Fruit fly (Drosophila melanogaster) whole organism, adult: ENCODE results near the gene BTBD9.

Experiments used
- CG11617 ChIP-seq: fragments of 200-800 bp; sonication (Bioruptor generic); optimal IDR thresholded peaks from 2 replicates; lab custom pipeline; 2017; ENCODE audit warnings: mild to moderate bottlenecking, missing biosample characterization, missing genetic modification reagents, missing genetic modification characterization
- CG12768 ChIP-seq: fragments of 200-800 bp; sonication (Bioruptor generic); optimal IDR thresholded peaks from 2 replicates; lab custom pipeline; 2017; ENCODE audit warnings: missing biosample characterization, missing genetic modification characterization, mild to moderate bottlenecking, moderate library complexity, missing genetic modification reagents
- CG14711 ChIP-seq: fragments of 200-800 bp; sonication (Bioruptor generic); optimal IDR thresholded peaks from 2 replicates; lab custom pipeline; 2018; ENCODE audit warnings: missing biosample characterization, mild to moderate bottlenecking, missing genetic modification characterization, moderate library complexity
- CG1620 ChIP-seq: fragments of 200-800 bp; sonication (Bioruptor generic); optimal IDR thresholded peaks from 2 replicates; lab custom pipeline; 2016; ENCODE audit warnings: missing biosample characterization, missing genetic modification characterization
- CG33017 ChIP-seq: fragments of 200-800 bp; sonication (Bioruptor generic); optimal IDR thresholded peaks from 2 replicates; lab custom pipeline; 2018; ENCODE audit warnings: missing biosample characterization, mild to moderate bottlenecking, missing genetic modification characterization, moderate library complexity
- CG5204 ChIP-seq: fragments of 200-800 bp; sonication (Bioruptor generic); optimal IDR thresholded peaks from 2 replicates; lab custom pipeline; 2016; ENCODE audit warnings: missing biosample characterization, missing genetic modification characterization
- CG7045 ChIP-seq: fragments of 200-800 bp; sonication (Bioruptor generic); optimal IDR thresholded peaks from 2 replicates; lab custom pipeline; 2017; ENCODE audit warnings: missing biosample characterization, mild to moderate bottlenecking, missing genetic modification characterization
- CG7101 ChIP-seq: fragments of 200-800 bp; sonication (Bioruptor generic); optimal IDR thresholded peaks from 2 replicates; lab custom pipeline; 2018; ENCODE audit warnings: missing biosample characterization, mild to moderate bottlenecking, missing genetic modification characterization, moderate library complexity
- Clk ChIP-seq: fragments of 200-800 bp; sonication (Bioruptor generic); optimal IDR thresholded peaks from 2 replicates; lab custom pipeline; 2017; ENCODE audit warnings: missing biosample characterization, missing genetic modification characterization
- Crg-1 ChIP-seq: fragments of 200-800 bp; sonication (Bioruptor generic); optimal IDR thresholded peaks from 2 replicates; lab custom pipeline; 2016; ENCODE audit warnings: missing biosample characterization, missing genetic modification characterization
- Hr96 ChIP-seq: fragments of 200-800 bp; sonication (Bioruptor generic); optimal IDR thresholded peaks from 2 replicates; lab custom pipeline; 2016; ENCODE audit warnings: missing biosample characterization, missing genetic modification characterization
- Mnt ChIP-seq: fragments of 200-800 bp; sonication (Bioruptor generic); optimal IDR thresholded peaks from 2 replicates; lab custom pipeline; 2016; ENCODE audit warnings: missing biosample characterization, mild to moderate bottlenecking, missing genetic modification characterization
- bab1 ChIP-seq: fragments of 200-800 bp; sonication (Bioruptor generic); optimal IDR thresholded peaks from 3 replicates; lab custom pipeline; 2019; ENCODE audit warnings: missing biosample characterization, mild to moderate bottlenecking, missing genetic modification characterization, moderate library complexity
- cic ChIP-seq: fragments of 200-800 bp; sonication (Bioruptor generic); optimal IDR thresholded peaks from 2 replicates; lab custom pipeline; 2017; ENCODE audit warnings: missing biosample characterization, mild to moderate bottlenecking, missing genetic modification characterization, moderate library complexity
- cnc ChIP-seq, 2 experiments: fragments of >200 bp; optimal IDR thresholded peaks; 2 replicates each; lab custom pipeline; 2017
- kay ChIP-seq: fragments of 200-800 bp; sonication (Bioruptor generic); peaks from one replicate; lab custom pipeline; 2016; ENCODE audit warnings: missing biosample characterization, missing genetic modification characterization, borderline replicate concordance
- ovo ChIP-seq: fragments of 200-800 bp; sonication (Bioruptor generic); optimal IDR thresholded peaks from 2 replicates; lab custom pipeline; 2016; ENCODE audit warnings: missing biosample characterization, missing genetic modification characterization
- pad ChIP-seq: fragments of 200-800 bp; sonication (Bioruptor generic); optimal IDR thresholded peaks from 3 replicates; lab custom pipeline; 2017; ENCODE audit warnings: missing biosample characterization, missing genetic modification characterization, mild to moderate bottlenecking, moderate library complexity, missing genetic modification reagents
- tj ChIP-seq: fragments of 200-800 bp; sonication (Bioruptor generic); optimal IDR thresholded peaks from 3 replicates; lab custom pipeline; 2017; ENCODE audit warnings: missing biosample characterization, mild to moderate bottlenecking, missing genetic modification characterization, moderate library complexity
- toe ChIP-seq: fragments of 200-800 bp; sonication (Bioruptor generic); optimal IDR thresholded peaks from 2 replicates; lab custom pipeline; 2016; ENCODE audit warnings: missing biosample characterization, missing genetic modification characterization

BTBD9 gene

DNA sequence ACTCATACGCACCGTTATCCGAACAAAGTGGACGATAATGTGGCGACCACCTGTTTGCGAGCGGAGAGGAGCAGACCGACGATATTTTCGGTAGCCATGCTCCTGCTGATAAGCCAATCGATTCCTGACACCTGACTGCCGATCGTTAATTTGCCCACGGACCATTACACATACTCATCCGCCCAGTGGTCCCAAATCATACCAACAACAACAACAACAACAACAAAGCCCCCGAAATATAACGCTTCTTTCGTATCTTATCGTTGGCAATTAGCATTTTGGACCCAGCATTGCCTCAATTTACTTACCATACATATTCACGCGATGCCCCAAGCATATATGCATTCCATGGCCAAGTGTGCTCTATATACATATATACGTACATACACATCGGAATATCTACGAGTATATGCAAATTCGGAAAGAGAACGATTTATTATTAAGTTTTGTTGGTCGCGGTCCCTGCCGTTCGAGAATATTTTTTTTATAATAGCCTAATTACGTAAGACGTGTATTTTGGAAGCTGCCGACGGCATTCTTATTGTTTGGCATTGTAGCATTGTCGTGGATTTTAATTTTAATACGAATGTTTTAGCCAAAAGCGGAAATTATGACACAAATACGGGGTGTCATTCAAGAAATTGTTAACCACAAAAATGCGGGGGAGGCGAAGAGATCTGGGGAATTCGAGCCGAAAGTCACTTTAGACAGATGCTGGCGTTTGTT is 6.8 kb downstream of the BTBD9 start:
- TF ChIP-seq CG14711 (no peak), Crg-1 (GFP tag; lab: Kevin White, UChicago) (no peak), Mnt (GFP tag; lab: Kevin White, UChicago) (no peak), cnc (optimal IDR thresholded peaks at IDR 0.05; lab: Kevin White, UChicago) (no peak), kay (GFP tag; lab: Kevin White, UChicago) (no peak), CG33017 (tag; lab: Kevin White, UChicago) (no peak), CG5204 (GFP tag; lab: Kevin White, UChicago) (no peak), Hr96 (GFP tag; lab: Kevin White, UChicago) (no peak), CG12768 (no peak), CG7101 (tag; lab: Kevin White, UChicago) (no peak), CG1620 (no peak), bab1 (GFP tag; lab: Kevin White, UChicago) (no peak), toe (GFP tag; lab: Kevin White, UChicago) (no peak), CG7045 (no peak), tj (GFP tag; lab: Kevin White, UChicago) (no peak), CG11617 (GFP tag; lab: Kevin White, UChicago) (no peak)

DNA sequence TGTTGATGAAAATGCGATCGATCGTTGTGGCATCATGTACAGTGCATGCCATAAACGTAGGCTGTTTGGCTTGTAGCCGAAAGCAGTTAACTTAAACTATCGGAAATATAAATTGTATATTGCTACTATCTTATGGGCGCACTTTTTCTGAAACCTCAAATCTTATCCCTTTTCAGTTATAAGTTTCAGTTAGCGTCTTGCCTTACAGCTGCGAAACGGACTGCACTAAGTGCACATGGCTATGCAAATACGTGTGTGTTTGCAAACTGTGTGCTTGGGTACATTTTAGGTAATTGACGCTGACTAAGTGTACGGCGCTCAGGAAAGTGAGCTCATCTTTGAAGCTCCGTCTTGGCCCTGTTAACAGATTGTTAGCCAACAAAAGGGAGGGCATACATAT is 7.4 kb downstream of the BTBD9 start:
- TF ChIP-seq Crg-1 (GFP tag; lab: Kevin White, UChicago) = peak; percentile 75
- no peak for TF ChIP-seq cnc (optimal IDR thresholded peaks at IDR 0.05; lab: Kevin White, UChicago)
- peak; percentile 65 for TF ChIP-seq CG33017 (tag; lab: Kevin White, UChicago)
- peak; percentile 72 for TF ChIP-seq CG14711
- TF ChIP-seq Mnt (GFP tag; lab: Kevin White, UChicago) = peak; percentile 66
- TF ChIP-seq tj (GFP tag; lab: Kevin White, UChicago) = peak; percentile 39
- peak; percentile 23 for TF ChIP-seq toe (GFP tag; lab: Kevin White, UChicago)
- TF ChIP-seq CG12768 = peak; percentile 40
- TF ChIP-seq kay (GFP tag; lab: Kevin White, UChicago) = peak; percentile 1
- TF ChIP-seq cic (GFP tag; lab: Kevin White, UChicago) = peak; percentile 20
- no peak for TF ChIP-seq Hr96 (GFP tag; lab: Kevin White, UChicago)
- peak; percentile 84 for TF ChIP-seq bab1 (GFP tag; lab: Kevin White, UChicago)
- peak; percentile 56 for TF ChIP-seq CG7045
- no peak for TF ChIP-seq Clk (GFP tag; lab: Kevin White, UChicago)
- TF ChIP-seq CG7101 (tag; lab: Kevin White, UChicago) = peak; percentile 80
- TF ChIP-seq CG11617 (GFP tag; lab: Kevin White, UChicago) = peak; percentile 71
- TF ChIP-seq pad = peak; percentile 60
- peak; percentile 63 for TF ChIP-seq ovo (GFP tag; lab: Kevin White, UChicago)
- peak; percentile 84 for TF ChIP-seq CG1620
- TF ChIP-seq CG5204 (GFP tag; lab: Kevin White, UChicago) = peak; percentile 50

DNA sequence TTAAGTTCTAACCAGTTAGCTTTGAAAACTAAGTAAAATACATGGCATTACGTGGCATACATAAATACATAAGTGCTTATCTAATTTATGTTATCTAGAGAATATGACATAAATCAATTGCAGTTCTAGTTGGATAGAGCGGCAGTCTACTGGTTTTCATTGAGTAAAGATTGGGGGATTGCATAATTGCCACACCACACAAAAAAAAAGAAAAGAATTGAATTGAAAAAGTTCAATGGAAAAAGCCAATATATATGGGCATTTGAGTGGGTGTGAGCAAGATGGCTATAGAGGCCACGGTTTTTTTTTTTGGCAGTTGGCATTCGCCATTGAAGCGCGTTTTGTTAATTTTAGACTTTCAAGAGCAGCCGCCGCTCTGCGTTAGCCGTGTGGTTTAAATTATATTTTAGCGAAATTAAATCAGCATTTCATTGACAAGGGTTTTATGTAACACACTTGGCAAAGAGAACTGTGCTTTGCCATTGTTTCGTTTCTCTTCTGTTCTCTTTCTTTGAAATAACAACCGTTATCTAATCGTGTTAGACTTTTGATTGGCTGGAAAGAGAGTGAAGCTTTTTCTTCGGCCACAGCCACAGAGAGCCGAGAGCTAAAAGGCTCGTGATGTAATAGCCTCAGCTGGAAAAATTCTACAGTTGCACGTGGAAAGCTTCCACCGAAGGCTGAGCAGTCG is 15.2 kb downstream of the BTBD9 start:
- TF ChIP-seq CG33017 (tag; lab: Kevin White, UChicago) (no peak), bab1 (GFP tag; lab: Kevin White, UChicago) (no peak), CG11617 (GFP tag; lab: Kevin White, UChicago) (no peak), ovo (GFP tag; lab: Kevin White, UChicago) (no peak), CG7101 (tag; lab: Kevin White, UChicago) (no peak), cic (GFP tag; lab: Kevin White, UChicago) (peak; percentile 12), Hr96 (GFP tag; lab: Kevin White, UChicago) (no peak), Clk (GFP tag; lab: Kevin White, UChicago) (no peak), CG14711 (no peak), kay (GFP tag; lab: Kevin White, UChicago) (peak; percentile 81), CG12768 (no peak), CG1620 (no peak), Mnt (GFP tag; lab: Kevin White, UChicago) (no peak)

DNA sequence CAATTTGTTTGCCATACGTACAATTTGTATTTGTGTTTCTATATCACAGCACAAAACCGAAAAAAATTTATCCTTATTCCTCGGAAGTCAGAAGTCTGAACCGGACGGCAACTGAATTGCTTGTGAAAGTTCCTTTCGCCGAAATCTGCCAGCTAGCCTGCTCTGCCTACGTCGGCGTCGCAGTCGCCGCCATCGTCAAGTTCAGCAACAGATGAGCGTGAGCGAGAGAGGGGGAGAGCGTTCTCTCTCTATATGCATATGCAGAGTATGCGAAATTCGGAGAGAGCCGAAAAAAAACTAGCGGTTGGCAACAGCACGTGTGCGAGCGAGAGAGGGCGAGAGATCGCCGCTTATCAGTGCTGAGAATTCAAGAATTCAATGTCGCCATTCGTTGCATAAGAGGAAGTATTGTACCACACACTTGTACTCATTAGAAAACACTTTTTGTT is 16.0 kb downstream of the BTBD9 start:
- no peak for TF ChIP-seq CG1620
- no peak for TF ChIP-seq CG11617 (GFP tag; lab: Kevin White, UChicago)
- peak; percentile 63 for TF ChIP-seq cic (GFP tag; lab: Kevin White, UChicago)
- no peak for TF ChIP-seq cnc (optimal IDR thresholded peaks at IDR 0.05; lab: Kevin White, UChicago)
- TF ChIP-seq bab1 (GFP tag; lab: Kevin White, UChicago) = no peak
- no peak for TF ChIP-seq CG14711
- no peak for TF ChIP-seq CG7045
- peak; percentile 97 for TF ChIP-seq tj (GFP tag; lab: Kevin White, UChicago)
- no peak for TF ChIP-seq CG5204 (GFP tag; lab: Kevin White, UChicago)
- TF ChIP-seq Crg-1 (GFP tag; lab: Kevin White, UChicago) = no peak
- no peak for TF ChIP-seq toe (GFP tag; lab: Kevin White, UChicago)
- TF ChIP-seq CG33017 (tag; lab: Kevin White, UChicago) = no peak
- TF ChIP-seq Mnt (GFP tag; lab: Kevin White, UChicago) = peak; percentile 85
- no peak for TF ChIP-seq Clk (GFP tag; lab: Kevin White, UChicago)
- peak; percentile 64 for TF ChIP-seq ovo (GFP tag; lab: Kevin White, UChicago)
